Fruit fly (Drosophila melanogaster) whole organism, embryonic: ENCODE results near the gene Srg3.

Experiments
- Bteb2 ChIP-seq: fragments of 200-800 bp; sonication (Bioruptor generic); optimal IDR thresholded peaks from 2 replicates; lab custom pipeline; 2016; ENCODE audit warnings: missing biosample characterization, missing genetic modification characterization
- CG10431 ChIP-seq: fragments of 200-800 bp; sonication (Bioruptor generic); optimal IDR thresholded peaks from 3 replicates; lab custom pipeline; 2018; ENCODE audit warnings: missing biosample characterization, mild to moderate bottlenecking, missing genetic modification characterization
- CG11085 ChIP-seq: fragments of 200-800 bp; sonication (Bioruptor generic); IDR thresholded peaks from 2 replicates; pipeline ENCODE4 v1.3.6; 2022; ENCODE audit warnings: missing biosample characterization, missing genetic modification characterization
- CG12155 ChIP-seq: fragments of 200-800 bp; sonication (Bioruptor generic); optimal IDR thresholded peaks from 3 replicates; lab custom pipeline; 2016; ENCODE audit warnings: missing biosample characterization, missing genetic modification characterization
- CG12769 ChIP-seq: fragments of 200-800 bp; sonication (Bioruptor generic); optimal IDR thresholded peaks from 2 replicates; lab custom pipeline; 2019; ENCODE audit warnings: missing biosample characterization, mild to moderate bottlenecking, missing genetic modification characterization, moderate library complexity
- CG14860 ChIP-seq: fragments of 200-800 bp; sonication (Bioruptor generic); IDR thresholded peaks from 3 replicates; pipeline ENCODE4 v1.3.6; 2022; ENCODE audit warnings: missing biosample characterization, missing genetic modification characterization; ENCODE audit not compliant: partially characterized antibody
- CG15514 ChIP-seq: fragments of 200-800 bp; sonication (Bioruptor generic); optimal IDR thresholded peaks from 3 replicates; lab custom pipeline; 2017; ENCODE audit warnings: missing biosample characterization, missing genetic modification characterization, mild to moderate bottlenecking, moderate library complexity, missing genetic modification reagents
- CG15696 ChIP-seq: fragments of 200-800 bp; sonication (Bioruptor generic); optimal IDR thresholded peaks from 2 replicates; lab custom pipeline; 2019; ENCODE audit warnings: missing biosample characterization, mild to moderate bottlenecking, missing genetic modification characterization, moderate library complexity
- CG1603 ChIP-seq: fragments of 200-800 bp; sonication (Bioruptor generic); optimal IDR thresholded peaks from 2 replicates; lab custom pipeline; 2019; ENCODE audit warnings: missing biosample characterization, mild to moderate bottlenecking, missing genetic modification characterization, moderate library complexity
- CG1647 ChIP-seq: fragments of 200-800 bp; sonication (Bioruptor generic); optimal IDR thresholded peaks from 3 replicates; lab custom pipeline; 2016; ENCODE audit warnings: missing biosample characterization, missing genetic modification characterization
- CG16863 ChIP-seq: fragments of 200-800 bp; sonication (Bioruptor generic); optimal IDR thresholded peaks from 3 replicates; lab custom pipeline; 2016; ENCODE audit warnings: missing biosample characterization, missing genetic modification characterization
- CG2120 ChIP-seq: fragments of 200-800 bp; sonication (Bioruptor generic); optimal IDR thresholded peaks from 3 replicates; lab custom pipeline; 2016; ENCODE audit warnings: missing biosample characterization, missing genetic modification characterization
- CG2712 ChIP-seq: fragments of 200-800 bp; optimal IDR thresholded peaks from 3 replicates; lab custom pipeline; 2019; ENCODE audit warnings: missing biosample characterization, mild to moderate bottlenecking, missing genetic modification characterization, moderate library complexity
- CG31441 ChIP-seq: fragments of 200-800 bp; sonication (Bioruptor generic); IDR thresholded peaks from 2 replicates; pipeline ENCODE4 v1.3.6; 2022; ENCODE audit warnings: missing biosample characterization, missing genetic modification characterization
- CG3281 ChIP-seq: fragments of 200-800 bp; sonication (Bioruptor generic); optimal IDR thresholded peaks from 3 replicates; lab custom pipeline; 2017; ENCODE audit warnings: missing biosample characterization, mild to moderate bottlenecking, missing genetic modification characterization
- CG4360 ChIP-seq: fragments of 200-800 bp; sonication (Bioruptor generic); IDR thresholded peaks from 2 replicates; pipeline ENCODE4 v1.3.6; 2022; ENCODE audit warnings: missing biosample characterization, missing genetic modification characterization
- CG4730 ChIP-seq: fragments of 200-800 bp; sonication (Bioruptor generic); IDR thresholded peaks from 2 replicates; pipeline ENCODE4 v1.3.6; 2022; ENCODE audit warnings: missing biosample characterization, missing genetic modification characterization
- CG6765 ChIP-seq: fragments of 200-800 bp; sonication (Bioruptor generic); optimal IDR thresholded peaks from 3 replicates; lab custom pipeline; 2017; ENCODE audit warnings: missing biosample characterization, mild to moderate bottlenecking, missing genetic modification characterization
- CG8388 ChIP-seq: fragments of 200-800 bp; sonication (Bioruptor generic); optimal IDR thresholded peaks from 2 replicates; lab custom pipeline; 2019; ENCODE audit warnings: missing biosample characterization, mild to moderate bottlenecking, missing genetic modification characterization, moderate library complexity
- CG8924 ChIP-seq: fragments of 200-800 bp; optimal IDR thresholded peaks from 3 replicates; lab custom pipeline; 2019; ENCODE audit warnings: missing biosample characterization, mild to moderate bottlenecking, missing genetic modification characterization, moderate library complexity
- CG9797 ChIP-seq: fragments of 200-800 bp; sonication (Bioruptor generic); optimal IDR thresholded peaks from 3 replicates; lab custom pipeline; 2018; ENCODE audit warnings: missing biosample characterization, mild to moderate bottlenecking, missing genetic modification characterization
- Camta ChIP-seq: fragments of 200-800 bp; sonication (Bioruptor generic); optimal IDR thresholded peaks from 2 replicates; lab custom pipeline; 2016; ENCODE audit warnings: missing biosample characterization, missing genetic modification characterization
- D19B ChIP-seq: fragments of 200-800 bp; sonication (Bioruptor generic); optimal IDR thresholded peaks from 2 replicates; lab custom pipeline; 2017; ENCODE audit warnings: missing biosample characterization, mild to moderate bottlenecking, missing genetic modification characterization
- Dll ChIP-seq: fragments of 200-800 bp; sonication (Bioruptor generic); IDR thresholded peaks from 4 replicates; pipeline ENCODE4 v1.3.6; 2022; ENCODE audit warnings: missing biosample characterization, missing genetic modification characterization; ENCODE audit not compliant: partially characterized antibody
- E2f1 ChIP-seq: fragments of 200-800 bp; sonication (Bioruptor generic); IDR thresholded peaks from 2 replicates; pipeline ENCODE4 v1.3.6; 2022; ENCODE audit warnings: missing biosample characterization, missing genetic modification characterization
- Ets97D ChIP-seq: fragments of 200-800 bp; sonication (Bioruptor generic); optimal IDR thresholded peaks from 3 replicates; lab custom pipeline; 2016; ENCODE audit warnings: missing biosample characterization, missing genetic modification characterization
- Fer1 ChIP-seq: fragments of 200-800 bp; sonication (Bioruptor generic); optimal IDR thresholded peaks from 2 replicates; lab custom pipeline; 2017; ENCODE audit warnings: missing biosample characterization, mild to moderate bottlenecking, missing genetic modification characterization
- Jarid2 ChIP-seq: fragments of 200-800 bp; sonication (Bioruptor generic); optimal IDR thresholded peaks from 3 replicates; lab custom pipeline; 2017; ENCODE audit warnings: mild to moderate bottlenecking, missing biosample characterization, missing genetic modification reagents, missing genetic modification characterization
- Kr ChIP-seq: fragments of 200-800 bp; sonication (Bioruptor generic); optimal IDR thresholded peaks from 2 replicates; lab custom pipeline; 2017; ENCODE audit warnings: missing biosample characterization, mild to moderate bottlenecking, missing genetic modification characterization
- Mad ChIP-seq: fragments of 200-800 bp; sonication (Bioruptor generic); optimal IDR thresholded peaks from 2 replicates; lab custom pipeline; 2016; ENCODE audit warnings: missing biosample characterization, missing genetic modification characterization
- Sry-δ ChIP-seq: fragments of 200-800 bp; sonication (Bioruptor generic); optimal IDR thresholded peaks from 2 replicates; lab custom pipeline; 2016; ENCODE audit warnings: missing biosample characterization, missing genetic modification characterization
- Trl ChIP-seq, 3 experiments: fragments of >200 bp in 2 of 3; fragments of 200-800 bp in 1 of 3; sonication (Bioruptor generic) in 1 of 3; optimal IDR thresholded peaks; 2 replicates in 1 of 3; 3 replicates in 2 of 3; lab custom pipeline; 2016 to 2017; ENCODE audit warnings: missing biosample characterization in 1 of 3, missing genetic modification characterization in 1 of 3
- br ChIP-seq: fragments of >200 bp; optimal IDR thresholded peaks from 2 replicates; lab custom pipeline; 2017
- cas ChIP-seq: fragments of 200-800 bp; sonication (Bioruptor generic); IDR thresholded peaks from 2 replicates; pipeline ENCODE4 v1.3.6; 2022; ENCODE audit warnings: missing biosample characterization, missing genetic modification characterization
- cg ChIP-seq: fragments of 200-800 bp; sonication (Bioruptor generic); optimal IDR thresholded peaks from 3 replicates; lab custom pipeline; 2019; ENCODE audit warnings: missing biosample characterization, mild to moderate bottlenecking, missing genetic modification characterization, moderate library complexity
- crc ChIP-seq: fragments of 200-800 bp; sonication (Bioruptor generic); optimal IDR thresholded peaks from 2 replicates; lab custom pipeline; 2016; ENCODE audit warnings: missing biosample characterization, missing genetic modification characterization
- hb ChIP-seq: fragments of 200-800 bp; sonication (Bioruptor generic); IDR thresholded peaks from 3 replicates; pipeline ENCODE4 v1.3.6; 2022; ENCODE audit warnings: missing biosample characterization, missing genetic modification characterization; ENCODE audit not compliant: partially characterized antibody
- lab ChIP-seq: fragments of 200-800 bp; sonication (Bioruptor generic); optimal IDR thresholded peaks from 3 replicates; lab custom pipeline; 2017; ENCODE audit warnings: missing biosample characterization, missing genetic modification characterization, mild to moderate bottlenecking, moderate library complexity, missing genetic modification reagents
- nau ChIP-seq: fragments of 200-800 bp; sonication (Bioruptor generic); optimal IDR thresholded peaks from 3 replicates; lab custom pipeline; 2017; ENCODE audit warnings: missing biosample characterization, mild to moderate bottlenecking, missing genetic modification characterization, missing genetic modification reagents
- nom ChIP-seq: fragments of 200-800 bp; sonication (Bioruptor generic); optimal IDR thresholded peaks from 2 replicates; lab custom pipeline; 2017; ENCODE audit warnings: missing biosample characterization, missing genetic modification characterization, mild to moderate bottlenecking, moderate library complexity, missing genetic modification reagents
- ranshi ChIP-seq: fragments of 200-800 bp; sonication (Bioruptor generic); IDR thresholded peaks from 2 replicates; pipeline ENCODE4 v1.3.6; 2022; ENCODE audit warnings: missing biosample characterization, missing genetic modification characterization
- sd ChIP-seq: fragments of 200-800 bp; sonication (Bioruptor generic); optimal IDR thresholded peaks from 3 replicates; lab custom pipeline; 2018; ENCODE audit warnings: missing biosample characterization, mild to moderate bottlenecking, missing genetic modification characterization, moderate library complexity
- sob ChIP-seq: fragments of 200-800 bp; sonication (Bioruptor generic); IDR thresholded peaks from 2 replicates; pipeline ENCODE4 v1.3.6; 2022; ENCODE audit warnings: missing biosample characterization, missing genetic modification characterization
- sr ChIP-seq: fragments of 200-800 bp; sonication (Bioruptor generic); IDR thresholded peaks from 3 replicates; pipeline ENCODE4 v1.3.6; 2022; ENCODE audit warnings: missing biosample characterization, missing genetic modification characterization
- ssp ChIP-seq: fragments of 200-800 bp; sonication (Bioruptor generic); IDR thresholded peaks from 2 replicates; pipeline ENCODE4 v1.3.6; 2022; ENCODE audit warnings: missing biosample characterization, missing genetic modification characterization
- tin ChIP-seq: fragments of 200-800 bp; sonication (Bioruptor generic); optimal IDR thresholded peaks from 3 replicates; lab custom pipeline; 2016; ENCODE audit warnings: missing biosample characterization, missing genetic modification characterization
- trem ChIP-seq: fragments of 200-800 bp; optimal IDR thresholded peaks from 3 replicates; lab custom pipeline; 2019; ENCODE audit warnings: missing biosample characterization, mild to moderate bottlenecking, missing genetic modification characterization, moderate library complexity
- trh ChIP-seq: fragments of 200-800 bp; sonication (Bioruptor generic); optimal IDR thresholded peaks from 2 replicates; lab custom pipeline; 2016; ENCODE audit warnings: missing biosample characterization, missing genetic modification characterization
- wor ChIP-seq: fragments of 200-800 bp; sonication (Bioruptor generic); IDR thresholded peaks from 2 replicates; pipeline ENCODE4 v1.3.6; 2022; ENCODE audit warnings: missing biosample characterization, missing genetic modification characterization

Gene Srg3

dm6 chr3L:9460775-9461491 lies 17.9 kb downstream of the Srg3 start, which contains the start of the genes CG3434 and CG44838 (continued):
- TF ChIP-seq CG15696 (tag; lab: Kevin White, UChicago), result peak; percentile 84
- peak; percentile 21; the same call in 1 of the 4 replicates for TF ChIP-seq Dll (GFP tag; lab: Robert Waterston, UW)
- peak; percentile 40 for TF ChIP-seq CG12769 (tag; lab: Kevin White, UChicago)
- peak; percentile 64 for TF ChIP-seq ranshi
- TF ChIP-seq Bteb2 (GFP tag; lab: Kevin White, UChicago), result peak; percentile 72
- TF ChIP-seq CG15514 (GFP tag; lab: Kevin White, UChicago), result peak; percentile 90
- peak; percentile 49 for TF ChIP-seq sd (tag; lab: Kevin White, UChicago)
- no peak for TF ChIP-seq Kr
- no peak for TF ChIP-seq hb (GFP tag; lab: Robert Waterston, UW)
- TF ChIP-seq CG8388, result peak; percentile 75
- TF ChIP-seq br (lab: Kevin White, UChicago), result no peak
- TF ChIP-seq nau, result peak; percentile 48
- peak; percentile 84 for TF ChIP-seq tin
- TF ChIP-seq CG12155 (GFP tag; lab: Kevin White, UChicago), result peak; percentile 86
- TF ChIP-seq CG10431 (GFP tag; lab: Kevin White, UChicago), result peak; percentile 3
- peak; percentile 89 for TF ChIP-seq CG8924
- TF ChIP-seq sr (GFP tag; lab: Robert Waterston, UW), result no peak
- peak; percentile 79 for TF ChIP-seq CG3281 (GFP tag; lab: Kevin White, UChicago)
- TF ChIP-seq Sry-δ (GFP tag; lab: Kevin White, UChicago), result peak; percentile 61
- peak; percentile 35 for TF ChIP-seq Camta
- TF ChIP-seq CG31441 (GFP tag; lab: Robert Waterston, UW), result peak; percentile 87
- TF ChIP-seq D19B (GFP tag; lab: Kevin White, UChicago), result peak; percentile 57
- peak; percentile 86 for TF ChIP-seq Fer1 (GFP tag; lab: Kevin White, UChicago)
- TF ChIP-seq trem, result peak; percentile 84
- TF ChIP-seq CG2120 (GFP tag; lab: Kevin White, UChicago), result peak; percentile 90
- peak; percentile 78 for TF ChIP-seq Ets97D (GFP tag; lab: Kevin White, UChicago)
- peak; percentile 25 for TF ChIP-seq CG9797 (GFP tag; lab: Kevin White, UChicago)
- peak; percentile 86 for TF ChIP-seq CG2712 (tag; lab: Kevin White, UChicago)
- TF ChIP-seq CG6765 (GFP tag; lab: Kevin White, UChicago), result peak; percentile 76
- TF ChIP-seq nom (GFP tag; lab: Kevin White, UChicago), result peak; percentile 51
- no peak for TF ChIP-seq Trl (optimal IDR thresholded peaks at IDR 0.05; lab: Kevin White, UChicago)
- TF ChIP-seq Trl (GFP tag; optimal IDR thresholded peaks at IDR 0.05; lab: Kevin White, UChicago), result peak; percentile 53
- peak; percentile 73 for TF ChIP-seq E2f1 (GFP tag; lab: Robert Waterston, UW)
- 0 out of 2 replicates have a peak, but pooled peaks have one; percentile 65 for TF ChIP-seq cas (GFP tag; lab: Robert Waterston, UW)
- TF ChIP-seq CG11085, result peak; percentile 62; the same call in 1 of the 2 replicates
- TF ChIP-seq crc (GFP tag; lab: Kevin White, UChicago), result peak; percentile 39
- TF ChIP-seq CG4730 (GFP tag; lab: Robert Waterston, UW), result peak; percentile 48; the same call in 1 of the 2 replicates
- peak; percentile 67 for TF ChIP-seq CG1647
- TF ChIP-seq Mad (GFP tag; lab: Kevin White, UChicago), result peak; percentile 82
- peak; percentile 85 for TF ChIP-seq lab (GFP tag; lab: Kevin White, UChicago)
- TF ChIP-seq ssp (GFP tag; lab: Robert Waterston, UW), result peak; percentile 82
- no peak for TF ChIP-seq CG14860 (GFP tag; lab: Robert Waterston, UW)
- TF ChIP-seq trh (GFP tag; lab: Kevin White, UChicago), result peak; percentile 15
- TF ChIP-seq CG4360, result 0 out of 2 replicates have a peak, but pooled peaks have one; percentile 34
- TF ChIP-seq wor (GFP tag; lab: Robert Waterston, UW), result peak; percentile 61
- peak; percentile 80 for TF ChIP-seq sob (GFP tag; lab: Robert Waterston, UW)
- no peak for TF ChIP-seq CG1603 (tag; lab: Kevin White, UChicago)
- peak; percentile 71 for TF ChIP-seq CG16863 (GFP tag; lab: Kevin White, UChicago)
- TF ChIP-seq cg (GFP tag; lab: Kevin White, UChicago), result peak; percentile 60
- TF ChIP-seq Jarid2 (GFP tag; lab: Kevin White, UChicago), result peak; percentile 81
